Fruit fly (Drosophila melanogaster) whole organism, embryonic: Measurements from ENCODE around the gene Hsp70Aa.
A peak's percentile ranks its signal among the peaks of the same experiment; 100 is the strongest.

Experiments
- CG10462 ChIP-seq: fragments of 200-800 bp; sonication (Bioruptor generic); optimal IDR thresholded peaks from 2 replicates; lab custom pipeline; 2016; ENCODE audit warnings: missing biosample characterization, missing genetic modification characterization
- CG11093 ChIP-seq: fragments of 200-800 bp; sonication (Bioruptor generic); IDR thresholded peaks from 3 replicates; pipeline ENCODE4 v1.3.6; 2022; ENCODE audit warnings: missing biosample characterization, missing genetic modification characterization
- CG12219 ChIP-seq: fragments of 200-800 bp; sonication (Bioruptor generic); optimal IDR thresholded peaks from 3 replicates; lab custom pipeline; 2018; ENCODE audit warnings: missing biosample characterization, mild to moderate bottlenecking, missing genetic modification characterization
- CG8478 ChIP-seq: fragments of >200 bp; optimal IDR thresholded peaks from 2 replicates; lab custom pipeline; 2018

Gene Hsp70Aa

dm6 chr3R:11920605-11921004 lies 35.7 kb downstream of the Hsp70Aa start (continued):
- TF ChIP-seq CG11093, result 0 out of 3 replicates have a peak, but pooled peaks have one; percentile 37
- TF ChIP-seq CG8478 (lab: Kevin White, UChicago), result no peak
- TF ChIP-seq CG10462, result no peak
- TF ChIP-seq CG12219, result peak; percentile 12
